Fruit fly (Drosophila melanogaster): ENCODE measurements around the gene hzg.

DNA sequence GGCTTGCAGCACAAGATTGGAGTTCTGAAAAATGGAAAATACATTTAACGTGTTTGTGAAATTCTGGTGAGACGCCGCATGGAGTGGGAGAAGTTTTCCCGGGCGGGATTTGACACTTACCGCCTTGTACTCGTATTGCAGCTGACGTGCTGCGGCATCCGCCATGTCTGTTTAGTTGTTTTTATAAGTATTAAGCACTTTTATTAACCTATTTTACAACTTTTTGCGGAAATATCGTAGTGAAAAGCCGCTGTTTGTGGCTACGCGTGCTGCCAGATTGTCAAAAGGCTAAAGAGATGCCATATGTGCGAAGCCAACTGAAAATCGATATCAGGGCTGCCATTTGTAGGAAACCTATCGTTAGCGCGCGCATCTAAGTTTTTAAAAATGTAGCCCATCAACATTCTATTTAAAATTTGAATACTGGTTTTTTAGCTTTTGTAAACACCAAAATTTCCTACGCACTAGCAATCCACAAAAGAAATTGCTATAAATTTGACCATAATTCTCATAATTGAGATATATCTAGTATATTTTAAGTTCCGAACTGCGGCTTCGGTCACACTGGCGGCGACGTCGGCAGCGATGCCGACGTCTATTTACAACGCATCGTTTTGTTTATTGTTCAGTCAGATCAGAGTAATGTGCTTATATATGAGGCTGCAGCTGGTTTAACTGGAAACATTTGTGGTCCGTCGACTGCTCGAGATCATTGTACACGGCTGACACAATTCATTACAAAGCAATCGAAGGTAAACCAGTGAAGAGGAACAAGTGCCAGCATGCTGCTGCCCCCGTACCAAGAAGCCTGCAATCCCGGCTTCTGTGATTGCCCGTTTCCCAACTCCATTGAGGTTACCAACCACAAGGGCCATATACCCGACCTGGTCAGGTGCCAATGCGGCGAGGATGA is 36.7 kb downstream of the hzg start, which contains the start of the genes Brr2 and CG10516:
- TF ChIP-seq pad (GFP tag; optimal IDR thresholded peaks at IDR 0.05) (no peak), Mnt (GFP tag; optimal IDR thresholded peaks at IDR 0.05) (peak; percentile 43), Hr96 (GFP tag; optimal IDR thresholded peaks at IDR 0.05) (peak; percentile 47), CG12768 (GFP tag; optimal IDR thresholded peaks at IDR 0.05) (no peak), cic (GFP tag; optimal IDR thresholded peaks at IDR 0.05) (no peak), bab1 (GFP tag; optimal IDR thresholded peaks at IDR 0.05) (peak; percentile 76), CG7045 (GFP tag; optimal IDR thresholded peaks at IDR 0.05) (no peak), toe (GFP tag; optimal IDR thresholded peaks at IDR 0.05) (peak; percentile 65), cnc (optimal IDR thresholded peaks at IDR 0.05) (no peak), CG11617 (GFP tag; optimal IDR thresholded peaks at IDR 0.05) (peak; percentile 40)
